In the genomic region with DNA sequence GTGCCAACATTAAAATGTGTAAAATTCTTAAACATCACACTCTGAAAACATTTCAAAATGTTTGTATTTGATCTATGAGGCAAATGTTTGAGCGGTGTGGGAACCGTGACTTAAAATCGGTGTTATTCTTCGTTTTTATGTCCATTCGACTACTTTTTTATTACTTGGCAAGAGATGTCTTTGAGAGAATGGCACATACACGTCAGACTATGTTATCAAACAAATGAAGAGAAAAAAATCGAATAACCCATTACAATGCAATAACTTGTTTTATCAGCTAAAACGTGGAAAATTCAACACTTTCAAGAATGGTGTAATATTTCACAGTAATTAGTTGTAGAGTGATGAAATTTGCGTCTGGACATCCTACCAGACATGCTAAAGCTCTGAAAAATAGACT, we compare ENCODE assay signal across 5 worm cellular contexts.
A peak's percentile ranks its signal among the peaks of the same experiment; 100 is the strongest.
TF ChIP-seq lines count a peak whose summit lies in the region.

No protein-coding gene starts in this region.

TF ChIP-seq in whole organism, L1 larva, 84 proteins besides CTCF, POLR2A, EP300 and RAD21:
- TF ChIP-seq ceh-8 (GFP tag; optimal IDR thresholded peaks at IDR 0.05; lab: Kevin White, UChicago) (no peak), elt-2 (tag; optimal IDR thresholded peaks at IDR 0.05; lab: Kevin White, UChicago) (peak; percentile 25)
TF ChIP-seq in whole organism, L1 larva: peak in this region for 1.

TF ChIP-seq in whole organism, L2 larva, 48 proteins besides CTCF, POLR2A, EP300 and RAD21:
- TF ChIP-seq nhr-77 (tag; optimal IDR thresholded peaks at IDR 0.05; lab: Kevin White, UChicago): no peak
- TF ChIP-seq ztf-4 (tag; optimal IDR thresholded peaks at IDR 0.05; lab: Kevin White, UChicago): no peak
- peak; percentile 30 for TF ChIP-seq crh-2 (tag; optimal IDR thresholded peaks at IDR 0.05; lab: Kevin White, UChicago)
- TF ChIP-seq sma-9 (GFP tag; optimal IDR thresholded peaks at IDR 0.05; lab: Kevin White, UChicago): no peak
- no peak for TF ChIP-seq sma-9 (tag; optimal IDR thresholded peaks at IDR 0.05; lab: Kevin White, UChicago)
- no peak for TF ChIP-seq C34F6.9 (tag; optimal IDR thresholded peaks at IDR 0.05; lab: Kevin White, UChicago)
- no peak for TF ChIP-seq nhr-129 (tag; optimal IDR thresholded peaks at IDR 0.05; lab: Kevin White, UChicago)
- no peak for TF ChIP-seq lin-13 (GFP tag; optimal IDR thresholded peaks at IDR 0.05; lab: Kevin White, UChicago)
- TF ChIP-seq unc-62 (GFP tag; optimal IDR thresholded peaks at IDR 0.05; lab: Kevin White, UChicago): no peak
- no peak for TF ChIP-seq mbf-1 (tag; optimal IDR thresholded peaks at IDR 0.05; lab: Kevin White, UChicago)
- no peak for TF ChIP-seq mdl-1 (tag; optimal IDR thresholded peaks at IDR 0.05; lab: Kevin White, UChicago)
- no peak for TF ChIP-seq nhr-237 (tag; optimal IDR thresholded peaks at IDR 0.05; lab: Kevin White, UChicago)
- peak; percentile 70 for TF ChIP-seq fos-1 (tag; optimal IDR thresholded peaks at IDR 0.05; lab: Kevin White, UChicago)
- no peak for TF ChIP-seq nhr-11 (tag; optimal IDR thresholded peaks at IDR 0.05; lab: Kevin White, UChicago)
- no peak for TF ChIP-seq mab-5 (tag; optimal IDR thresholded peaks at IDR 0.05; lab: Kevin White, UChicago)
- TF ChIP-seq ama-1 (optimal IDR thresholded peaks at IDR 0.05; lab: Kevin White, UChicago): no peak
- no peak for TF ChIP-seq skn-1 (tag; optimal IDR thresholded peaks at IDR 0.05; lab: Kevin White, UChicago)
- TF ChIP-seq sma-3 (GFP tag; optimal IDR thresholded peaks at IDR 0.05; lab: Kevin White, UChicago): no peak
- no peak for TF ChIP-seq ceh-16 (tag; optimal IDR thresholded peaks at IDR 0.05; lab: Kevin White, UChicago)
TF ChIP-seq in whole organism, L2 larva: peak in this region for 2.

TF ChIP-seq in whole organism, L3 larva, 47 proteins besides CTCF, POLR2A, EP300 and RAD21:
- TF ChIP-seq elt-2 (tag; optimal IDR thresholded peaks at IDR 0.05; lab: Kevin White, UChicago) (peak; percentile 72), jun-1 (tag; optimal IDR thresholded peaks at IDR 0.05; lab: Kevin White, UChicago) (peak; percentile 14), pqm-1 (tag; optimal IDR thresholded peaks at IDR 0.05; lab: Kevin White, UChicago) (peak; percentile 59), fkh-10 (GFP tag; optimal IDR thresholded peaks at IDR 0.05; lab: Kevin White, UChicago) (no peak), R02D3.7 (tag; optimal IDR thresholded peaks at IDR 0.05; lab: Kevin White, UChicago) (no peak)

TF ChIP-seq in whole organism, L4 larva, 104 proteins besides CTCF, POLR2A, EP300 and RAD21:
- TF ChIP-seq nhr-28 (tag; optimal IDR thresholded peaks at IDR 0.05; lab: Kevin White, UChicago) (peak; percentile 64), lim-7 (GFP tag; IDR thresholded peaks at IDR 0.05; lab: Robert Waterston, UW) (no peak), T26A8.4 (GFP tag; IDR thresholded peaks at IDR 0.05; lab: Robert Waterston, UW) (no peak), pqm-1 (tag; optimal IDR thresholded peaks at IDR 0.05; lab: Kevin White, UChicago) (peak; percentile 10), F44E2.7 (GFP tag; IDR thresholded peaks at IDR 0.05; lab: Robert Waterston, UW) (no peak), daf-8 (GFP tag; IDR thresholded peaks at IDR 0.05; lab: Robert Waterston, UW) (no peak), arid-1 (GFP tag; conservative IDR thresholded peaks at IDR 0.05; lab: Robert Waterston, UW) (no peak), hlh-11 (tag; optimal IDR thresholded peaks at IDR 0.05; lab: Kevin White, UChicago) (peak; percentile 15), dmd-6 (GFP tag; IDR thresholded peaks at IDR 0.05; lab: Robert Waterston, UW) (peak; percentile 53), fos-1 (tag; optimal IDR thresholded peaks at IDR 0.05; lab: Kevin White, UChicago) (no peak), attf-4 (tag; optimal IDR thresholded peaks at IDR 0.05; lab: Kevin White, UChicago) (no peak), daf-16 (GFP tag; optimal IDR thresholded peaks at IDR 0.05; lab: Kevin White, UChicago) (no peak), daf-16 (tag; optimal IDR thresholded peaks at IDR 0.05; lab: Kevin White, UChicago) (peak; percentile 47), F49E8.2 (tag; optimal IDR thresholded peaks at IDR 0.05; lab: Kevin White, UChicago; ENCODE audit: borderline replicate concordance) (no peak), nhr-77 (tag; optimal IDR thresholded peaks at IDR 0.05; lab: Kevin White, UChicago) (peak; percentile 62), unc-62 (GFP tag; optimal IDR thresholded peaks at IDR 0.05 in 1 of 2; lab: Kevin White, UChicago) (no peak), unc-62 (tag; optimal IDR thresholded peaks at IDR 0.05; lab: Kevin White, UChicago) (no peak), php-3 (GFP tag; IDR thresholded peaks at IDR 0.05; lab: Robert Waterston, UW) (peak; percentile 97), dve-1 (tag; optimal IDR thresholded peaks at IDR 0.05; lab: Kevin White, UChicago; ENCODE audit: insufficient read depth) (peak; percentile 59), hmg-1.1 (GFP tag; IDR thresholded peaks at IDR 0.05; lab: Robert Waterston, UW) (no peak)

TF ChIP-seq in whole organism, young adult, 124 proteins besides CTCF, POLR2A, EP300 and RAD21:
- no peak for TF ChIP-seq cebp-1 (GFP tag; IDR thresholded peaks at IDR 0.05; lab: Robert Waterston, UW)
- TF ChIP-seq cebp-1 (tag; optimal IDR thresholded peaks at IDR 0.05; lab: Kevin White, UChicago): peak; percentile 22
- no peak for TF ChIP-seq C06A6.2 (GFP tag; conservative IDR thresholded peaks at IDR 0.05; lab: Robert Waterston, UW)
- TF ChIP-seq nhr-80 (tag; optimal IDR thresholded peaks at IDR 0.05; lab: Kevin White, UChicago): peak; percentile 23
TF ChIP-seq in whole organism, young adult: peak in this region for 2.
